Worm (Caenorhabditis elegans): ENCODE data around the gene bgnt-1.2.

- no peak for TF ChIP-seq ceh-82 (tag; optimal IDR thresholded peaks at IDR 0.05)
- no peak for TF ChIP-seq lin-39 (tag; optimal IDR thresholded peaks at IDR 0.05)
- TF ChIP-seq fos-1 (tag; optimal IDR thresholded peaks at IDR 0.05), result no peak
- no peak for TF ChIP-seq blmp-1 (tag; optimal IDR thresholded peaks at IDR 0.05; ENCODE audit: insufficient read depth)
- no peak for TF ChIP-seq ztf-11 (tag; optimal IDR thresholded peaks at IDR 0.05)
Observed at ce11 chrV:2146795-2147194, 28.3 kb upstream of the bgnt-1.2 start, which contains the start of gene srbc-20.
